Worm (Caenorhabditis elegans) whole organism, L3 larva: ENCODE results near the gene saeg-2.

Experiments used
- ZK546.5 ChIP-seq: sonication (generic microtip); optimal IDR thresholded peaks from 2 replicates; lab custom pipeline; 2017; ENCODE audit warnings: missing biosample characterization, missing genetic modification characterization
- elt-3 ChIP-seq, 3 experiments: fragments of 150-350 bp in 1 of 3; sonication (generic microtip) in 2 of 3; optimal IDR thresholded peaks; 2 replicates in 2 of 3; 4 replicates in 1 of 3; lab custom pipeline; 2014 to 2017; ENCODE audit warnings: missing biosample characterization in 3 of 3, missing genetic modification characterization in 3 of 3
- mdl-1 ChIP-seq: fragments of 150-350 bp; optimal IDR thresholded peaks from 2 replicates; lab custom pipeline; 2014; ENCODE audit warnings: missing biosample characterization, missing genetic modification characterization
- nhr-25 ChIP-seq: sonication (generic microtip); optimal IDR thresholded peaks from 2 replicates; lab custom pipeline; 2017; ENCODE audit warnings: missing biosample characterization, missing genetic modification characterization
- nhr-28 ChIP-seq: fragments of 150-350 bp; optimal IDR thresholded peaks from 2 replicates; lab custom pipeline; 2014; ENCODE audit warnings: missing biosample characterization, missing genetic modification characterization
- nhr-67 ChIP-seq: fragments of 150-350 bp; optimal IDR thresholded peaks from 2 replicates; lab custom pipeline; 2014; ENCODE audit warnings: missing biosample characterization, missing genetic modification characterization
- pha-4 ChIP-seq: fragments of 150-350 bp; optimal IDR thresholded peaks from 2 replicates; lab custom pipeline; 2014; ENCODE audit warnings: missing biosample characterization, missing genetic modification reagents, missing genetic modification characterization
- pqm-1 ChIP-seq: fragments of 150-350 bp; optimal IDR thresholded peaks from 2 replicates; lab custom pipeline; 2017; ENCODE audit warnings: missing biosample characterization, missing genetic modification characterization, inconsistent platforms
- tbx-2 ChIP-seq: sonication (generic microtip); optimal IDR thresholded peaks from 2 replicates; lab custom pipeline; 2016; ENCODE audit warnings: mild to moderate bottlenecking, missing genetic modification characterization, missing compliant biosample characterization
- zag-1 ChIP-seq: fragments of 150-350 bp; optimal IDR thresholded peaks from 2 replicates; lab custom pipeline; 2014; ENCODE audit warnings: missing biosample characterization, missing genetic modification characterization

- no peak for TF ChIP-seq mdl-1 (tag; lab: Kevin White, UChicago)
- no peak for TF ChIP-seq nhr-28 (tag; lab: Kevin White, UChicago)
- TF ChIP-seq nhr-67 (tag; lab: Kevin White, UChicago), result no peak
- TF ChIP-seq zag-1 (tag; lab: Kevin White, UChicago), result no peak
- no peak for TF ChIP-seq pha-4 (tag; lab: Kevin White, UChicago)
- TF ChIP-seq nhr-25 (tag; lab: Kevin White, UChicago), result no peak
- TF ChIP-seq tbx-2, result no peak
- TF ChIP-seq ZK546.5 (tag; lab: Kevin White, UChicago), result no peak
- TF ChIP-seq elt-3 (tag; optimal IDR thresholded peaks at IDR 0.05; lab: Kevin White, UChicago), result no peak
- no peak for TF ChIP-seq pqm-1 (tag; lab: Kevin White, UChicago)
Observed at ce11 chrIII:9228722-9229121, 11.4 kb upstream of the saeg-2 start, which contains the start of gene rnr-1.
